Worm (Caenorhabditis elegans) whole organism, L4 larva: Measurements from ENCODE around the gene col-157.

Source experiments
- F37D6.2 ChIP-seq: sonication (generic microtip); optimal IDR thresholded peaks from 2 replicates; lab custom pipeline; 2016; ENCODE audit warnings: mild to moderate bottlenecking, missing genetic modification characterization, missing compliant biosample characterization
- Y105C5A.15 ChIP-seq: fragments of 200-800 bp; sonication (Bioruptor generic); IDR thresholded peaks from 2 replicates; pipeline ENCODE4 v1.3.6; 2022; ENCODE audit warnings: missing genetic modification characterization, missing compliant biosample characterization
- ama-1 ChIP-seq: fragments of 150-350 bp; optimal IDR thresholded peaks from 2 replicates; lab custom pipeline; 2014; ENCODE audit warnings: inconsistent platforms, mixed read lengths
- nhr-28 ChIP-seq: fragments of 150-350 bp; optimal IDR thresholded peaks from 2 replicates; lab custom pipeline; 2014; ENCODE audit warnings: missing biosample characterization, missing genetic modification characterization

DNA sequence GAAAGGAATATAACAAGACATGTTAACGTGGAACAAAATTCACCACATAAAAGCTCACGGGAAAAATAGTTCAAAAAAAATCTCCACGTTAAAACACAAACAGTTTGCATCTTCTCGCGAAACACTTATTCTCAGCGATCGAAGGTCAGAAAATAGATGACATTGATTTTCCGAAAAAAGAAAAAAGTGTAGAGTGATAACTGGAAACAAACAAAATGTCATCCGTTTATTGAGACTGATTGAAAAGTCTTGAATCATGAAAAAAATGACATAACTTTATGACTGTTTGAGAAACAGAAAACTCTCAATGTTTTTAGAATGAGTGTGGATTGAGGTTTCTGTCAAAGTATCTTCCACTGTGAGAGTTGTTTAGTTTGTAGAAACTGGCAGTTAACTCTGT, 33.9 kb downstream of the col-157 start, which contains the start of gene C55A6.4:
- no peak for TF ChIP-seq nhr-28
- TF ChIP-seq Y105C5A.15 (GFP tag; lab: Robert Waterston, UW): no peak
- no peak for TF ChIP-seq ama-1
- TF ChIP-seq F37D6.2 (tag; lab: Kevin White, UChicago): no peak
